Fruit fly (Drosophila melanogaster) whole organism, adult: ENCODE results near the gene CG17549.

Source experiments
- CG11617 ChIP-seq: fragments of 200-800 bp; sonication (Bioruptor generic); optimal IDR thresholded peaks from 2 replicates; lab custom pipeline; 2017; ENCODE audit warnings: mild to moderate bottlenecking, missing biosample characterization, missing genetic modification reagents, missing genetic modification characterization
- CG12768 ChIP-seq: fragments of 200-800 bp; sonication (Bioruptor generic); optimal IDR thresholded peaks from 2 replicates; lab custom pipeline; 2017; ENCODE audit warnings: missing biosample characterization, missing genetic modification characterization, mild to moderate bottlenecking, moderate library complexity, missing genetic modification reagents
- CG14711 ChIP-seq: fragments of 200-800 bp; sonication (Bioruptor generic); optimal IDR thresholded peaks from 2 replicates; lab custom pipeline; 2018; ENCODE audit warnings: missing biosample characterization, mild to moderate bottlenecking, missing genetic modification characterization, moderate library complexity
- CG1620 ChIP-seq: fragments of 200-800 bp; sonication (Bioruptor generic); optimal IDR thresholded peaks from 2 replicates; lab custom pipeline; 2016; ENCODE audit warnings: missing biosample characterization, missing genetic modification characterization
- CG33017 ChIP-seq: fragments of 200-800 bp; sonication (Bioruptor generic); optimal IDR thresholded peaks from 2 replicates; lab custom pipeline; 2018; ENCODE audit warnings: missing biosample characterization, mild to moderate bottlenecking, missing genetic modification characterization, moderate library complexity
- CG5204 ChIP-seq: fragments of 200-800 bp; sonication (Bioruptor generic); optimal IDR thresholded peaks from 2 replicates; lab custom pipeline; 2016; ENCODE audit warnings: missing biosample characterization, missing genetic modification characterization
- CG7045 ChIP-seq: fragments of 200-800 bp; sonication (Bioruptor generic); optimal IDR thresholded peaks from 2 replicates; lab custom pipeline; 2017; ENCODE audit warnings: missing biosample characterization, mild to moderate bottlenecking, missing genetic modification characterization
- CG7101 ChIP-seq: fragments of 200-800 bp; sonication (Bioruptor generic); optimal IDR thresholded peaks from 2 replicates; lab custom pipeline; 2018; ENCODE audit warnings: missing biosample characterization, mild to moderate bottlenecking, missing genetic modification characterization, moderate library complexity
- Clk ChIP-seq: fragments of 200-800 bp; sonication (Bioruptor generic); optimal IDR thresholded peaks from 2 replicates; lab custom pipeline; 2017; ENCODE audit warnings: missing biosample characterization, missing genetic modification characterization
- Crg-1 ChIP-seq: fragments of 200-800 bp; sonication (Bioruptor generic); optimal IDR thresholded peaks from 2 replicates; lab custom pipeline; 2016; ENCODE audit warnings: missing biosample characterization, missing genetic modification characterization
- Hr96 ChIP-seq: fragments of 200-800 bp; sonication (Bioruptor generic); optimal IDR thresholded peaks from 2 replicates; lab custom pipeline; 2016; ENCODE audit warnings: missing biosample characterization, missing genetic modification characterization
- Mnt ChIP-seq: fragments of 200-800 bp; sonication (Bioruptor generic); optimal IDR thresholded peaks from 2 replicates; lab custom pipeline; 2016; ENCODE audit warnings: missing biosample characterization, mild to moderate bottlenecking, missing genetic modification characterization
- bab1 ChIP-seq: fragments of 200-800 bp; sonication (Bioruptor generic); optimal IDR thresholded peaks from 3 replicates; lab custom pipeline; 2019; ENCODE audit warnings: missing biosample characterization, mild to moderate bottlenecking, missing genetic modification characterization, moderate library complexity
- cic ChIP-seq: fragments of 200-800 bp; sonication (Bioruptor generic); optimal IDR thresholded peaks from 2 replicates; lab custom pipeline; 2017; ENCODE audit warnings: missing biosample characterization, mild to moderate bottlenecking, missing genetic modification characterization, moderate library complexity
- cnc ChIP-seq, 2 experiments: fragments of >200 bp; optimal IDR thresholded peaks; 2 replicates each; lab custom pipeline; 2017
- kay ChIP-seq: fragments of 200-800 bp; sonication (Bioruptor generic); peaks from one replicate; lab custom pipeline; 2016; ENCODE audit warnings: missing biosample characterization, missing genetic modification characterization, borderline replicate concordance
- ovo ChIP-seq: fragments of 200-800 bp; sonication (Bioruptor generic); optimal IDR thresholded peaks from 2 replicates; lab custom pipeline; 2016; ENCODE audit warnings: missing biosample characterization, missing genetic modification characterization
- pad ChIP-seq: fragments of 200-800 bp; sonication (Bioruptor generic); optimal IDR thresholded peaks from 3 replicates; lab custom pipeline; 2017; ENCODE audit warnings: missing biosample characterization, missing genetic modification characterization, mild to moderate bottlenecking, moderate library complexity, missing genetic modification reagents
- tj ChIP-seq: fragments of 200-800 bp; sonication (Bioruptor generic); optimal IDR thresholded peaks from 3 replicates; lab custom pipeline; 2017; ENCODE audit warnings: missing biosample characterization, mild to moderate bottlenecking, missing genetic modification characterization, moderate library complexity
- toe ChIP-seq: fragments of 200-800 bp; sonication (Bioruptor generic); optimal IDR thresholded peaks from 2 replicates; lab custom pipeline; 2016; ENCODE audit warnings: missing biosample characterization, missing genetic modification characterization

Gene CG17549

dm6 chr2L:19430343-19430742 is 40.5 kb upstream of the CG17549 start, which contains the start of gene RtcB:
Gene RtcB (plus strand): TSS chr2L:19430643.
- TF ChIP-seq CG1620: no peak
- TF ChIP-seq bab1 (GFP tag; lab: Kevin White, UChicago): peak; percentile 0
- TF ChIP-seq CG33017: no peak
- TF ChIP-seq CG12768 (GFP tag; lab: Kevin White, UChicago): no peak
- no peak for TF ChIP-seq kay (GFP tag; lab: Kevin White, UChicago)
- no peak for TF ChIP-seq cic (GFP tag; lab: Kevin White, UChicago)
- TF ChIP-seq Clk (GFP tag; lab: Kevin White, UChicago): no peak
- no peak for TF ChIP-seq cnc (optimal IDR thresholded peaks at IDR 0.05; lab: Kevin White, UChicago)
- TF ChIP-seq CG5204: no peak
- no peak for TF ChIP-seq CG7101
- TF ChIP-seq tj (GFP tag; lab: Kevin White, UChicago): peak; percentile 60
- TF ChIP-seq toe: no peak

dm6 chr2L:19429731-19430130 is 39.9 kb upstream of the CG17549 start:
- peak; percentile 40 for TF ChIP-seq cic (GFP tag; lab: Kevin White, UChicago)
- no peak for TF ChIP-seq CG11617 (GFP tag; lab: Kevin White, UChicago)

- TF ChIP-seq CG33017: peak; percentile 13
- no peak for TF ChIP-seq CG5204
- peak; percentile 33 for TF ChIP-seq bab1 (GFP tag; lab: Kevin White, UChicago)
- peak; percentile 75 for TF ChIP-seq tj (GFP tag; lab: Kevin White, UChicago)
- TF ChIP-seq cic (GFP tag; lab: Kevin White, UChicago): peak; percentile 46
- peak; percentile 58 for TF ChIP-seq Mnt (GFP tag; lab: Kevin White, UChicago)
- peak; percentile 90 for TF ChIP-seq kay (GFP tag; lab: Kevin White, UChicago)
- no peak for TF ChIP-seq cnc (optimal IDR thresholded peaks at IDR 0.05; lab: Kevin White, UChicago)
- TF ChIP-seq pad (GFP tag; lab: Kevin White, UChicago): no peak
- no peak for TF ChIP-seq Hr96 (GFP tag; lab: Kevin White, UChicago)
These were observed 36.5 kb upstream of the CG17549 start, which contains the start of gene Pax for dm6 chr2L:19426330-19426781. Gene Pax (minus strand): TSS chr2L:19426596.

- TF ChIP-seq CG12768 (GFP tag; lab: Kevin White, UChicago): no peak
- peak; percentile 7 for TF ChIP-seq Crg-1 (GFP tag; lab: Kevin White, UChicago)
- no peak for TF ChIP-seq toe
- peak; percentile 10 for TF ChIP-seq CG5204
- TF ChIP-seq CG7101: peak; percentile 73
- peak; percentile 7 for TF ChIP-seq pad (GFP tag; lab: Kevin White, UChicago)
- peak; percentile 69 for TF ChIP-seq CG14711 (tag; lab: Kevin White, UChicago)
- peak; percentile 61 for TF ChIP-seq CG33017
- TF ChIP-seq CG7045: peak; percentile 32
- peak; percentile 61 for TF ChIP-seq kay (GFP tag; lab: Kevin White, UChicago)
These were observed 36.0 kb upstream of the CG17549 start for dm6 chr2L:19425765-19426329.

- TF ChIP-seq tj (GFP tag; lab: Kevin White, UChicago) (peak; percentile 97), CG14711 (tag; lab: Kevin White, UChicago) (no peak)
These were observed 35.2 kb upstream of the CG17549 start for dm6 chr2L:19425105-19425504.

- TF ChIP-seq Mnt (GFP tag; lab: Kevin White, UChicago): no peak
- no peak for TF ChIP-seq CG7045
- TF ChIP-seq CG33017: no peak
- no peak for TF ChIP-seq pad (GFP tag; lab: Kevin White, UChicago)
- no peak for TF ChIP-seq CG1620
- TF ChIP-seq ovo (GFP tag; lab: Kevin White, UChicago): no peak
These were observed 34.5 kb upstream of the CG17549 start for dm6 chr2L:19424307-19424902.

dm6 chr2L:19423467-19424122 is 33.7 kb upstream of the CG17549 start, which contains the start of the genes Alp12 and CG13085:
Gene Alp12 (plus strand): TSS chr2L:19424050.
Gene CG13085 (plus strand): TSS chr2L:19424050.
- TF ChIP-seq CG5204 (peak; percentile 98), cnc (optimal IDR thresholded peaks at IDR 0.05; lab: Kevin White, UChicago) (no peak), CG33017 (peak; percentile 97), CG14711 (tag; lab: Kevin White, UChicago) (peak; percentile 90), Hr96 (GFP tag; lab: Kevin White, UChicago) (peak; percentile 95), CG11617 (GFP tag; lab: Kevin White, UChicago) (peak; percentile 99), cic (GFP tag; lab: Kevin White, UChicago) (peak; percentile 82), toe (peak; percentile 97), CG7101 (peak; percentile 96), tj (GFP tag; lab: Kevin White, UChicago) (peak; percentile 98), ovo (GFP tag; lab: Kevin White, UChicago) (peak; percentile 87), CG12768 (GFP tag; lab: Kevin White, UChicago) (peak; percentile 98), pad (GFP tag; lab: Kevin White, UChicago) (peak; percentile 91), bab1 (GFP tag; lab: Kevin White, UChicago) (peak; percentile 86), CG1620 (peak; percentile 93), Mnt (GFP tag; lab: Kevin White, UChicago) (peak; percentile 87), CG7045 (peak; percentile 98), Clk (GFP tag; lab: Kevin White, UChicago) (peak; percentile 95), Crg-1 (GFP tag; lab: Kevin White, UChicago) (peak; percentile 90), kay (GFP tag; lab: Kevin White, UChicago) (peak; percentile 8)
